Worm (Caenorhabditis elegans) whole organism, young adult: Measurements from ENCODE around the gene F11D11.12.

ENCODE experiments used
- B0035.1 ChIP-seq: sonication (generic microtip); optimal IDR thresholded peaks from 2 replicates; lab custom pipeline; 2016; ENCODE audit warnings: missing genetic modification characterization, mild to moderate bottlenecking, missing compliant biosample characterization, missing genotype, missing genetic modification reagents
- F57C9.4 ChIP-seq: sonication (generic microtip); optimal IDR thresholded peaks from 2 replicates; lab custom pipeline; 2017; ENCODE audit warnings: mild to moderate bottlenecking, missing genetic modification characterization, missing compliant biosample characterization
- ZK185.1 ChIP-seq: sonication (generic microtip); optimal IDR thresholded peaks from 2 replicates; lab custom pipeline; 2016; ENCODE audit warnings: mild to moderate bottlenecking, missing genetic modification characterization, missing compliant biosample characterization; ENCODE audit not compliant: poor library complexity, severe bottlenecking
- aptf-3 ChIP-seq: fragments of 200-800 bp; sonication (Bioruptor generic); IDR thresholded peaks from 2 replicates; pipeline ENCODE4 v1.3.6; 2022; ENCODE audit warnings: missing genetic modification characterization, missing compliant biosample characterization
- attf-3 ChIP-seq: fragments of 200-800 bp; sonication (Bioruptor generic); conservative IDR thresholded peaks from 2 replicates; pipeline ENCODE4 v1.3.6; 2022; ENCODE audit warnings: missing genetic modification reagents, missing genetic modification characterization, missing compliant biosample characterization
- bed-1 ChIP-seq: fragments of 200-800 bp; sonication (Bioruptor generic); IDR thresholded peaks from 2 replicates; pipeline ENCODE4 v1.3.6; 2022; ENCODE audit warnings: missing genetic modification reagents, missing genetic modification characterization, missing compliant biosample characterization
- bed-2 ChIP-seq: fragments of 200-800 bp; sonication (Bioruptor generic); IDR thresholded peaks from 2 replicates; pipeline ENCODE4 v1.3.6; 2022; ENCODE audit warnings: missing genetic modification reagents, missing genetic modification characterization, missing compliant biosample characterization
- ceh-27 ChIP-seq: fragments of 200-800 bp; sonication (Bioruptor generic); optimal IDR thresholded peaks from 2 replicates; lab custom pipeline; 2018; ENCODE audit warnings: mild to moderate bottlenecking, missing genetic modification characterization, moderate library complexity, missing compliant biosample characterization
- ceh-58 ChIP-seq: fragments of 200-800 bp; sonication (Bioruptor generic); IDR thresholded peaks from 2 replicates; pipeline ENCODE4 v1.3.6; 2022; ENCODE audit warnings: missing genetic modification characterization, missing compliant biosample characterization
- ceh-91 ChIP-seq: fragments of 200-800 bp; sonication (Bioruptor generic); IDR thresholded peaks from 2 replicates; pipeline ENCODE4 v1.3.6; 2022; ENCODE audit warnings: missing genetic modification reagents, missing genetic modification characterization, missing compliant biosample characterization
- chd-7 ChIP-seq: sonication (generic microtip); optimal IDR thresholded peaks from 2 replicates; lab custom pipeline; 2016; ENCODE audit warnings: mild to moderate bottlenecking, missing genetic modification characterization, moderate library complexity, missing compliant biosample characterization
- egrh-3 ChIP-seq: fragments of 200-800 bp; sonication (Bioruptor generic); IDR thresholded peaks from 2 replicates; pipeline ENCODE4 v1.3.6; 2022; ENCODE audit warnings: missing genetic modification reagents, missing genetic modification characterization, missing compliant biosample characterization
- hmg-20 ChIP-seq: fragments of 200-800 bp; sonication (Bioruptor generic); IDR thresholded peaks from 2 replicates; pipeline ENCODE4 v1.3.6; 2022; ENCODE audit warnings: missing genetic modification reagents, missing genetic modification characterization, missing compliant biosample characterization
- lag-1 ChIP-seq: fragments of 200-800 bp; sonication (Bioruptor generic); IDR thresholded peaks from 2 replicates; pipeline ENCODE4 v1.3.6; 2022; ENCODE audit warnings: missing genetic modification reagents, missing genetic modification characterization, missing compliant biosample characterization
- lin-26 ChIP-seq: fragments of 200-800 bp; sonication (Bioruptor generic); IDR thresholded peaks from 2 replicates; pipeline ENCODE4 v1.3.6; 2022; ENCODE audit warnings: missing genetic modification reagents, missing genetic modification characterization, missing compliant biosample characterization
- lin-35 ChIP-seq, 3 experiments: fragments of 150-350 bp in 2 of 3; sonication (generic microtip) in 1 of 3; optimal IDR thresholded peaks; 2 replicates each; lab custom pipeline; 2014 to 2018; ENCODE audit warnings: missing biosample characterization in 3 of 3, missing genetic modification characterization in 3 of 3, missing genetic modification reagents in 3 of 3
- lin-54 ChIP-seq: fragments of 200-800 bp; sonication (Bioruptor generic); optimal IDR thresholded peaks from 2 replicates; lab custom pipeline; 2018; ENCODE audit warnings: mild to moderate bottlenecking, missing genetic modification characterization, missing compliant biosample characterization
- lsy-27 ChIP-seq: sonication (generic microtip); optimal IDR thresholded peaks from 2 replicates; lab custom pipeline; 2017; ENCODE audit warnings: missing genetic modification characterization, mild to moderate bottlenecking, missing compliant biosample characterization, antibody characterized with exemption, missing genotype, borderline replicate concordance; ENCODE audit not compliant: insufficient read depth
- madf-10 ChIP-seq: sonication (generic microtip); optimal IDR thresholded peaks from 2 replicates; lab custom pipeline; 2016; ENCODE audit warnings: mild to moderate bottlenecking, missing genetic modification characterization, missing compliant biosample characterization
- madf-3 ChIP-seq: fragments of 200-800 bp; sonication (Bioruptor generic); IDR thresholded peaks from 2 replicates; pipeline ENCODE4 v1.3.6; 2022; ENCODE audit warnings: missing genetic modification reagents, missing genetic modification characterization, missing compliant biosample characterization
- mcd-1 ChIP-seq: fragments of 200-800 bp; sonication (Bioruptor generic); IDR thresholded peaks from 2 replicates; pipeline ENCODE4 v1.3.6; 2022; ENCODE audit warnings: missing genetic modification reagents, missing genetic modification characterization, missing compliant biosample characterization
- nfya-1 ChIP-seq: sonication (generic microtip); optimal IDR thresholded peaks from 2 replicates; lab custom pipeline; 2017; ENCODE audit warnings: antibody characterized with exemption, missing compliant biosample characterization, missing genetic modification characterization, borderline replicate concordance; ENCODE audit not compliant: insufficient read depth
- nhr-120 ChIP-seq: fragments of 200-800 bp; sonication (Bioruptor generic); IDR thresholded peaks from 2 replicates; pipeline ENCODE4 v1.3.6; 2022; ENCODE audit warnings: missing genetic modification characterization, missing compliant biosample characterization
- nhr-27 ChIP-seq: fragments of 200-800 bp; sonication (Bioruptor generic); optimal IDR thresholded peaks from 2 replicates; lab custom pipeline; 2018; ENCODE audit warnings: mild to moderate bottlenecking, missing genetic modification characterization, moderate library complexity, missing compliant biosample characterization
- nhr-80 ChIP-seq: sonication (generic microtip); optimal IDR thresholded peaks from 2 replicates; lab custom pipeline; 2016; ENCODE audit warnings: missing genetic modification characterization, missing compliant biosample characterization
- rcor-1 ChIP-seq: fragments of 200-800 bp; sonication (Bioruptor generic); IDR thresholded peaks from 2 replicates; pipeline ENCODE4 v1.3.6; 2022; ENCODE audit warnings: missing genetic modification reagents, missing genetic modification characterization, missing compliant biosample characterization
- snpc-4 ChIP-seq, 5 experiments: fragments of 150-350 bp in 1 of 5; sonication (generic microtip) in 4 of 5; optimal IDR thresholded peaks; 2 replicates each; lab custom pipeline; 2014 to 2018; ENCODE audit warnings: missing genetic modification characterization in 5 of 5, missing biosample characterization in 3 of 5, antibody characterized with exemption in 2 of 5, mild to moderate bottlenecking in 2 of 5, missing compliant biosample characterization in 2 of 5, missing genotype in 2 of 5, moderate library complexity in 2 of 5, missing genetic modification reagents in 1 of 5
- somi-1 ChIP-seq: fragments of 200-800 bp; sonication (Bioruptor generic); optimal IDR thresholded peaks from 2 replicates; lab custom pipeline; 2018; ENCODE audit warnings: mild to moderate bottlenecking, missing genetic modification characterization, missing compliant biosample characterization
- ztf-3 ChIP-seq: fragments of 200-800 bp; sonication (Bioruptor generic); optimal IDR thresholded peaks from 2 replicates; lab custom pipeline; 2018; ENCODE audit warnings: mild to moderate bottlenecking, missing genetic modification characterization, missing compliant biosample characterization
- ztf-6 ChIP-seq: fragments of 200-800 bp; sonication (Bioruptor generic); IDR thresholded peaks from 2 replicates; pipeline ENCODE4 v1.3.6; 2022; ENCODE audit warnings: missing genetic modification reagents, missing genetic modification characterization, missing compliant biosample characterization

Gene F11D11.12

DNA sequence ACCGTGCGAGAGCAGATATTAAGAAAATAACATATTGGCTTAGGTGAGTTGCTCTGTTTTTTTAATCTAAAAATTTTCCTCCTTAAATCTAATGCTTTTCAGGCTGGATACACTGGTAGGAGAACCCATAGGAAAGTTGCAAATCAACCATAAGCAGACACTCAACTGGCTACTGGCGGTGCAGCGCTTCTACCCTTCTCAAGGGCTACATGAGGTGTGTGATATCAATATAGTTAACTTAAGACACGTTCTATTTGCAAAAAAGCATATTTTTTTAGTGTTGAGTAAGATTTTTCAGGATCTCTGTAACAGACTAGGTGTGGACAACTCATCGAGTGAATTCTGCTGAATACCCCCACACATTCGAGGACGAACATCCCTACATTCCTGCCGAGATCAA is 42.5 kb downstream of the F11D11.12 start:
- TF ChIP-seq madf-10 (tag; lab: Kevin White, UChicago) (no peak), F57C9.4 (tag; lab: Kevin White, UChicago) (peak; percentile 30), ceh-27 (no peak), lin-35 (GFP tag; optimal IDR thresholded peaks at IDR 0.05; lab: Kevin White, UChicago) (no peak), lin-26 (GFP tag; lab: Robert Waterston, UW) (no peak), nfya-1 (peak; percentile 59), madf-3 (GFP tag; lab: Robert Waterston, UW) (no peak), ZK185.1 (no peak), ceh-58 (GFP tag; lab: Robert Waterston, UW) (peak; percentile 59; the same call in 1 of the 2 replicates), B0035.1 (tag; lab: Kevin White, UChicago) (no peak), rcor-1 (no peak)

DNA sequence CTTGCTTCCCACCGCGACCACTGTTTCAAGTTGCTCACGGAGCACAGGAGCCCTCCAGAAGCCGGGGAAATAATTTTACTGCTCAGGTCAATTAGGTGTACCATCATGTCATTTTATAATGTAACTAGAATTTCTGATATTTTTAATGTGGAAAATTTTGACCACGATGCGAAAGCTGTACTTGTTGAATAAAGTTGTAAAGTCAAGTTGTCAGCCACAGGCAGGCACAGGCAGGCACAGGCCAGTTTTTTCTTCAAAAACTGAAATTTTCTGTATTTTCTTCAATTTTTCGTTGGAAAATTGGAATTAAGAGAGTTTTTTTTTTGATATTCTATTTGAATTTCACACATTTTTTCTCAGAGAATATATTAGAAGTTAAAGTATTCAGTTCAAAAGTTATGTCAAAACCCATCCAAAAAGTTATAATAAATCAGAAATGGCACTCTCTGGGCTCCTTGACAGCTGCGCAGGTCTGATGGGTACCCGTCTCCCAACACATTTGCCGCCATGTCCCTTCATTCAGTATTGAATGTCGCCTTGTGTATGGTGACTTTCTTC is 44.3 kb downstream of the F11D11.12 start, which contains the start of gene Y17D7C.1:
Gene Y17D7C.1 (plus strand): TSS at position 508 of the 558 bp plus-strand sequence.
- TF ChIP-seq lin-54 (GFP tag; lab: Kevin White, UChicago) (no peak), lin-26 (GFP tag; lab: Robert Waterston, UW) (no peak), snpc-4 (GFP tag; optimal IDR thresholded peaks at IDR 0.05; lab: Kevin White, UChicago) (no peak), snpc-4 (tag; optimal IDR thresholded peaks at IDR 0.05; lab: Kevin White, UChicago) (no peak), nhr-27 (tag; lab: Kevin White, UChicago) (no peak)

DNA sequence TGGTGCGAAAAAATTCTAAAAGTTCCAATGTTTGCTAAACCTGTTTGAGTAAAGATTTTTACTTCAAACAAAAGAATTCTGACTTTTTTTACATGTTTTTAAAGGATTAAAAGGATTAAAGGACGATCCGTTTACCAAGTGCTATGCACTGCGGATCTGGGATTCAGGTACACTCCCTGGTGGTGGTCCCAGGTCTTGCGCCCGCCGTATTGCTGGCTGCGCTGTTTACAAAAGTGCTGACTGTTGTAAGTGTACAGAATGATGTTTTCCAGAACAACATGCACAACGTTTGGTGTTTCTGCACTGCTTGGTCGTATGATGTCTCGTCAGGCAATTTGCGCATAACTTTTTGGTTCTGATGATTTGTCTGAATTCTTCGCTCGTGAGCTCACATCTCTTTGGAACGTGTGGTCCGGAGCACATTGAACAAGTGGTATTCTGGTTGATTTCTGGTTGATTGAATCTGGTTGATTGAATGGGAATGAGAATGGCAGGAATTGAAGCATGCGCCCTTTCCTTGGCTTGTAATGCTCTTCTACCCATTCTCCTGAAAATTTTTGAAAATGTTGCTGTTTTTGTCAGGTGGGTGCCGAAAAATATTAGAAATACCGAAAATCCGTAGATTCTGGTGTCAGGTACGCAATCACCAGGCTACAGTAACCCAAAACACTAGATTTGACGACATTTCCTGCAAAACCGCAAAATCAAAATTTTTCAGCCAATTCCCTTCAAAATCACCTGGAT is 45.0 kb downstream of the F11D11.12 start:
- TF ChIP-seq chd-7 = no peak
- TF ChIP-seq lag-1 = 0 out of 2 replicates have a peak, but pooled peaks have one; percentile 39
- TF ChIP-seq mcd-1 (GFP tag; lab: Robert Waterston, UW) = 0 out of 2 replicates have a peak, but pooled peaks have one; percentile 35
- TF ChIP-seq rcor-1 = no peak
- TF ChIP-seq bed-1 (GFP tag; lab: Robert Waterston, UW) = 0 out of 2 replicates have a peak, but pooled peaks have one; percentile 37
- TF ChIP-seq nhr-120 (GFP tag; lab: Robert Waterston, UW) = 0 out of 2 replicates have a peak, but pooled peaks have one; percentile 65
- TF ChIP-seq aptf-3 (GFP tag; lab: Robert Waterston, UW) = peak; percentile 56; the same call in 1 of the 2 replicates
- peak; percentile 20 for TF ChIP-seq somi-1 (GFP tag; lab: Kevin White, UChicago)
- TF ChIP-seq nfya-1 = peak; percentile 66
- TF ChIP-seq ceh-58 (GFP tag; lab: Robert Waterston, UW) = peak; percentile 88

DNA sequence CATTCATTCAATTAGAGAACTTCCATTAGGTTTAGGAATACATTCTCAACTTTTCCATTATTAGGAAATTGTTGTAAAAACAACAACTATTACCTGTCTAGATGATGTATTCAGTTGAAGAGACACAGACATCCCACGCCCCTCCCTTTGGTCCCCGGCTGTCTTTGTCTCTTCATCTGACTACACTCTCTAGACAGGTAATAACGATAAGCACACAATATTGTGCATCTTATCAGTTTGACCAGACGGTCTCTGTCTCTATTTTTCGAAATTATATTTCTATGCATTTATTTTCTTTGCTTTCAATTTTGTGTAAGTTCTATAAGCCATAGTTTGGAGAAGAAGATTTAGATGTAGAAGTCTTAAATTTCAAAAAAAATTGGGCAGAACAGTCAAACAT is 49.2 kb downstream of the F11D11.12 start, which contains the start of gene Y69H2.9:
Gene Y69H2.9 (plus strand): TSS at position 233 of the 400 bp plus-strand sequence.
- TF ChIP-seq egrh-3 (no peak), hmg-20 (GFP tag; lab: Robert Waterston, UW) (no peak), mcd-1 (GFP tag; lab: Robert Waterston, UW) (no peak), lsy-27 (no peak), ztf-3 (GFP tag; lab: Kevin White, UChicago) (no peak), ceh-91 (GFP tag; lab: Robert Waterston, UW) (no peak), lin-26 (GFP tag; lab: Robert Waterston, UW) (no peak), bed-2 (no peak), nhr-80 (peak; percentile 78), attf-3 (GFP tag; lab: Robert Waterston, UW) (0 out of 2 replicates have a peak, but pooled peaks have one; percentile 22), ztf-6 (GFP tag; lab: Robert Waterston, UW) (no peak)
